Worm (Caenorhabditis elegans): ENCODE measurements around the gene nhr-208.

DNA sequence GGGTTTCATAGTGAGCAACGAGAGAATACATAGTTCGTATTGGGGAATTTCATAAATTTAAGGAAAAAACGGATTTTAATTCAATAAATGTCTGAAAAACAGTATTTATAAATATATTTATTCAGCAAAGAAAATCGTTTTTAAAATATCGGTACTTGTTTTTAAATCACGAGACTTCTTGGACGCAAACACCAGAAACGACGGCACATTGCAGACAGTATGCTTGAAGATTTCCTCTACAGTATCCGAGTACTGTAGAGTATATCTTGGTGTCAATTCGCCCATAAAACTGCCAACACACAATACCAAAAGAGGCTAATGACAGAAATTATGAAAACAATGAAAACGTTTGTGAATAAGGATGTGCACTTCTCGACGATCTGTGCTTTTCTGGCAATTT is 28.3 kb upstream of the nhr-208 start:
- TF ChIP-seq snpc-4 (tag; optimal IDR thresholded peaks at IDR 0.05) (no peak), lsy-2 (tag; optimal IDR thresholded peaks at IDR 0.05) (peak; percentile 69), elt-1 (tag; optimal IDR thresholded peaks at IDR 0.05; ENCODE audit: borderline replicate concordance, insufficient read depth) (no peak), mep-1 (tag; optimal IDR thresholded peaks at IDR 0.05) (no peak)

All from whole organism, mixed stage, embryonic.